Worm (Caenorhabditis elegans) whole organism, dauer: ENCODE results near the gene rad-54.B.

Source experiments
- unc-62 ChIP-seq: sonication (generic microtip); optimal IDR thresholded peaks from 2 replicates; lab custom pipeline; 2017; ENCODE audit warnings: missing biosample characterization, missing genetic modification reagents, missing genetic modification characterization

Gene rad-54.B

DNA sequence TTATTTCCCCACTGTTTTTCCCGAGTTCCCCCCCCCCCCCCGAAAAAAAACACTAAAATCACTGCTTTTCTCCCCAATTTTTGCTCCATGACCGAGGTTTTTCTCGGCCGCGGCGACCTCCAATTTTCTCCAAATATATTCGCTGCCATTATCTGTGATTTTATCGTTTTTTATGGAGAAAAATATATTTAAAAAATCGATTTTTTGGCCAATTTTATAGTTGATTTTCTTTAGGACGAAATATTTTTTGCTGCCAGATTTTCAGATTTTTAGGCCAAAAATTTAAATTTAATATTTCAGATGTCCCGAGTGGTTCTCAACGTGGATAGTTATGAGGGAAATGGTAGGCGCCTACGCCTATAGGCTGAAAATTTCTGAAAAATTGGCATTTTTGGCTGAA lies at the start of gene rad-54.B:
Gene rad-54.B (plus strand): TSS at position 301 of the 400 bp plus-strand sequence.
- no peak for TF ChIP-seq unc-62 (GFP tag; lab: Kevin White, UChicago)

- no peak for TF ChIP-seq unc-62 (GFP tag; lab: Kevin White, UChicago)
These were observed 34.1 kb upstream of the rad-54.B start, which contains the start of gene Y116A8C.3 for ce11 chrIV:16915751-16916150. Gene Y116A8C.3 (plus strand): TSS chrIV:16916051.

DNA sequence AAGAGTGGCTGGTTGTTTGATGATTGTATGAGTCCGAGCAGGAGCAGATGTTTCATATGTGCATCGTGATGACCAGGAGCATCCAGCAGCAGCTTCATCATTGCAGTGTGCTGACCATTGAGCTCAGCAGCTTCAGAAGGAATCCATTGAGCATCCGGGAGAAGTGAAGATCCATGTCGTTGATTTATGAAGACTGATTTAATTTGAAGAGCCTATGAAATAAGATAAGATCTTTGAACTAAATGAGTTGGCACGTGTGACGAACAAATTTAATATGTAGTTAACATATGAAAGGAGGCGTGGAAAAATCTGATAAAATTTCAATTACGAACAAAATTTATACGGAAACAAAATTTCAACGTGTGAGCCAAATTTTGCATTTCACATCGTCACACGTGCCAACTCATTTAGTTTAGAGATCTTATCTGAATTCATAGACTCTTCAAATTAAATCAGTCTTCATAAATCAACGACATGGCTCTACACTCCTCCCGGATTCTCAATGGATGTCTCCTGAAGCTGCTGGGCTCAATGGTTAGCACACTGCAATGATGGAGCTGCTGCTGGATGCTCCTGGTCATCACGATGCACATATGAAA lies 31.9 kb upstream of the rad-54.B start, which contains the start of the genes Y116A8C.469 and Y116A8C.468:
Gene Y116A8C.469 (minus strand): TSS at position 101 of the 599 bp plus-strand sequence.
Gene Y116A8C.468 (plus strand): TSS at position 549 of the 599 bp plus-strand sequence.
- no peak for TF ChIP-seq unc-62 (GFP tag; lab: Kevin White, UChicago)

DNA sequence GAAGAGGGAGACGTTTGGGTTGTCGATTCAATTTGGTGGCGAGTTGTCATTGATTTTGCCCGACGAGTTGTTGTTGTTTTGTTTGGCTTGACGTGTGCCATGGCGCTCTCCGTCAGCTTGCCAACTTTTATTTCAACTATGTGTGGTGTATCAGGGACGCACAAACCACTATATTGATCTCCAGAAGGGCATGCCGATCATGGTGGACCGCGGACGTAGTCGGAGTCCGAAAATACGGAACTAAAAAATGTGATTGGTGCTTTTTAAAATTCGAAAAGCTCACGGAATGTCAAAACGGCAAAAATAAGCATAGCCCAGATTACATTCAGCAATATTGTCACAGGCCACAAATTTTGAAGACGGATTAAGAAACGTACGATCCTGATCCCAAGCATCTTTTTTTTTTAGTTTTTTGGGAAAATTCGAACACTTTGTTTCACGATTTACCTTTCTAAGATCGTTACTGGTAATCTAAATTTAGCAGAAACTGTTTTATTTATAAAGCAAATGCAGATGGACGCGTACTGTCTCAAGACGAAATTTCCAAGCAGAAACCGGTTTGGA lies 30.6 kb upstream of the rad-54.B start, which contains the start of the genes Y116A8C.470 and Y116A8C.463:
Gene Y116A8C.470 (minus strand): TSS at position 101 of the 564 bp plus-strand sequence.
Gene Y116A8C.463 (plus strand): TSS at position 514 of the 564 bp plus-strand sequence.
- no peak for TF ChIP-seq unc-62 (GFP tag; lab: Kevin White, UChicago)

ce11 chrIV:16920041-16920440 lies 29.8 kb upstream of the rad-54.B start, which contains the start of gene nep-23:
Gene nep-23 (plus strand): TSS chrIV:16920341.
- no peak for TF ChIP-seq unc-62 (GFP tag; lab: Kevin White, UChicago)

DNA sequence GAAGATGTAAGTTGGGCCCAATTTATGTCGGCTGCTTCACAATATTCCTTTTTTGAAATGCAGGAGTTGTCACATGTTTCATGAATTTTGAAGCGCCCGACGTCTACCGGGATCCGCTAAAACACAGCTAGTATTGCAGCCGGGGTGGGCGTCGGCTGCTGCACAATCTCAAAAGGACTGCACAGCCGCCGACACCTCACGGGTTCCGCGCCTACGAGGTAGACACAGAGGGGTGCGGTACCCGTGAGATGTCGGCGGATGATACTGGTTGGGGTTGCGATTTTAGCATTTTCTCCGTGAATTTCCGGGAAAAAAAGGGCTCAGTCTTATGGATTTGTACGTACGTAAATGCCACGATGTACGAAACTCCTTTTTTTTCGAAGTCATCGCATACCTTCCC lies 27.9 kb upstream of the rad-54.B start:
- no peak for TF ChIP-seq unc-62 (GFP tag; lab: Kevin White, UChicago)

DNA sequence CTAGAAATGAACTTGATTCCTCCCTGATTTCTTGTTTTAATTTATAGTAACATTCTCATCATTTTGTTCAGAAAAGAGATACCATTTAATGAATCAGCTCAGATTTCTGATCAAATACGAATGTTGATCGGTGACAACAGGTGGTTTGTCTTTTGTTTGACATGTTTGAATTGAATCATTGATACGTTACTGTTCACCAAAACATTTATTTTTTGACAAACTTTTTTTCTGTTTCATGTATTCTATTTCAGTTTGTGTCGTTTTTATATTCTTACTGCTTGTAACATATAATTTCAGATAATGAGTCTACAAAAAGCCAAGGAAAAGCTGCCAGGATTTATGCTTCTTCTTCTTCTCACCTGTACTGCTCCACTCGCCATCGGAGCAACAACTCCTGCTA lies 25.8 kb upstream of the rad-54.B start, which contains the start of gene nep-24:
Gene nep-24 (plus strand): TSS at position 301 of the 400 bp plus-strand sequence.
- TF ChIP-seq unc-62 (GFP tag; lab: Kevin White, UChicago) = no peak

DNA sequence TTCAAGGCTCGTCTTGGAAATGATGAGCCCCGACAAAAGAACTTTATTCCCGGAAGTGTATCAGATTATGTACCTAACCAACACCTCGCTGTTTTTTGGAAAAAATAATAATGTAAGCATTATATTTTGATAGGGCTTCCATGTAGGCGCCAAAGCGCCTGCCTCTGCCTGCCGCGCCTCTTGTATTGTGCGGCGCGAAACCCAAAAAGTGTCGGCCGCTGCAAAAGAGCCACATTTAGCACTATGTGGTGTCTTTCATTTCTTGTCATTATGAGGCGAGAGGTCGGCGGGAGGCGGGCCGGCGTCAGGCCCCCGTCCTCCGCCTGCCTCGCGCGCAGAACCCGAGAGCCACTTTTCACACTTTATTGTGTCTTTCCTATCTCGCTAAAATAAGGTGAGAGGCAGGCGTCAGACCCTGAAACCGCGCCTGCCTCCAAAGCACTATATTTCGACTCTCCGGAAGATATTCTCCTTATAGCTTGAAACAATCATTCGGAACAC lies 24.5 kb upstream of the rad-54.B start:
- TF ChIP-seq unc-62 (GFP tag; lab: Kevin White, UChicago) = no peak

- TF ChIP-seq unc-62 (GFP tag; lab: Kevin White, UChicago) = no peak
These were observed 23.3 kb upstream of the rad-54.B start for ce11 chrIV:16926558-16926957.

DNA sequence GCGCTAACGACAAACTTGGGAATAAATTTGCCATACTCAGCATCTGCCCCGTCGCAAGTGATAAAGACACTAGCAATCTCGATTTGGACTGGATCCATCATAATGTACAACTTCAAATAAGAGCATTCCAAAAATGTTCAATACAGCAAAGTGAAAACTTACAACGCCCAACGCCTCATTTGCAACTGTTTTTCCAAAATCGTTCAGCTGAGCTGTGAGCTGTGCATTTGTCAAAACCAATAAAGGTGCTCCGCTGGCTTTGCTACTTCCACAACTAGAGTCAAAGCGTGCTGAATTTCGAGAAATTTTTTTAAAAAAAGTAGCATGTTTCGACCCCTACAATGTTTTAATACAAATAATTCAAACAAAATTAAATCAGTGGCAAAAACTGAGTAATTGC lies 18.8 kb upstream of the rad-54.B start, which contains the start of gene Y116A8C.49:
Gene Y116A8C.49 (minus strand): TSS at position 101 of the 400 bp plus-strand sequence.
- no peak for TF ChIP-seq unc-62 (GFP tag; lab: Kevin White, UChicago)

DNA sequence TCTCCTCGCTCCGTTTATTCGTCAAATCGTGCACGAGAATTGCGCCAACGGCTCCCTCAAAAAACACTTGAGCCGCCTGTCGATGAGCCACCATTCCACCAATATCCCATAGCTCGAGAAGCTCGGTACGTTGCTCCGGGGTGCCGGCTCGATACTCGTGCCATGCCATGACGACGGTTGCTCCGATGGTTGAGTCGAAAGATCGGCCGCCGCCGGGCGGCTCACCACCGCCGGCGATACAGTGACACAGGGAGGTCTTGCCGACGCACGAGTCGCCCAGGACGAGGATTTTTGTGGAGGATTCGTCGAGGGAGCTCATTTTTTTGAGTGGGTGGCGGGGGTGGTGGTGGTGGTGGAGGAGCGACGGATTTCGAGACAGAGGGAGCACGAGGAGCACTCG lies 13.8 kb upstream of the rad-54.B start:
- TF ChIP-seq unc-62 (GFP tag; lab: Kevin White, UChicago) = no peak

DNA sequence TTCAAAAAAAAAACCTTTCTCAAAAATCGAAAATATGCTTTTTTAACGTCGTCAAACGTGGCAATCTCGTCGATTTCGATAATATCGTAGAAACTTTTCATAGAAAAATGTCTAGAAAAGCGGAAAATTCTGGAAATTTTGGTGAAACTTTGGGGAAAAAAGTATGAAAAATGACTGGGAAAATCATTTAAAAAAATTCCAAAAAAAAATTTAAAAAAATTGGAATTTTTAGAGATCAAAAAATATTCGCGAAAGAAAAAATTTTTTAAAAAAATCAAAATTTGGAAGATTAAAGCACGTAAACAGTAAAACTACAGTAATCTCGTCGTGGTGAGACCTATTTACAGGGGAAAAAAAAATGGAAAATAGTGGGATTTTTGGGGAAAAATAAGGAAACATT lies 10.9 kb upstream of the rad-54.B start, which contains the start of gene Y116A8C.10:
Gene Y116A8C.10 (minus strand): TSS at position 101 of the 400 bp plus-strand sequence.
- TF ChIP-seq unc-62 (GFP tag; lab: Kevin White, UChicago) = no peak

DNA sequence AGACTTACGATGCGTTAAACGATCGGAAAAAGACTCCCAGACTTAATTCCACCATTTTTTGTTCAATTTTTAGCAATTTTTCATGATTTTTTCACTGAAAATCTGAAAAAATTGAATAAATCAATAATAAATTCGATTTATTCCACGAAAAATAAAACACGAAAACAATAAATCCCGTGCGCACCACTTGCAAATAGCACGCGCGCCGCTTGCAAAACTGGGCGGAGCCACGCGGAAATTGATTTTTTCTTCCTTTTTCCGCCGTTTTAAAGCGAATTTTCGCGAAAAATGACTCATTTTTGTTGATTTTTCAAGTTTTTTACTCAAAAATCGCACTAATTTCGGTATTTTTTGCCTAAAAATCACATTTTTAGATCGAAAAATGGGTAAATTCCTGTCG lies 3.1 kb upstream of the rad-54.B start, which contains the start of the genes Y116A8C.9 and arf-6:
Gene Y116A8C.9 (minus strand): TSS at position 55 of the 400 bp plus-strand sequence.
Gene arf-6 (plus strand): TSS at position 375 of the 400 bp plus-strand sequence.
- no peak for TF ChIP-seq unc-62 (GFP tag; lab: Kevin White, UChicago)

DNA sequence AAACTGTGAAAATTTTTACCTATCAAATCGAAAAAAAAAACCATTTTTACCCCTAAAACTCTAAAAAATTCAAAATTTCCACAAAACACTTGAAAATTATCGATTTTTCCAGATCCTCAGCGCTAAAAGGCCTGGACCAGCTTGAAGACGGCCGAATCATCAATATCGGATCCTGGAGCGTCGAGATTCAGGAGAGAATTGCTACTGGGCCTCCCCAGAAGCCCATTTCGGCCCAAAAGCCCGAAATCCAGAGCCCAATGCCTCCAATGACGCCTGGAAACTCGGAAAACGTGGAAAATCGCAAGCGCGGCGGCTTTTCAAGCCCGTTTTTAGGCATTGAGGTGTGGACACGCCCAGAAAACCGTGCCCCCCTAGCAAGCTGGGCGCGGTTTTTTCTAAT lies 2.5 kb downstream of the rad-54.B start:
- TF ChIP-seq unc-62 (GFP tag; lab: Kevin White, UChicago) = no peak

ce11 chrIV:16962445-16962844 lies 12.6 kb downstream of the rad-54.B start:
- TF ChIP-seq unc-62 (GFP tag; lab: Kevin White, UChicago) = no peak

- TF ChIP-seq unc-62 (GFP tag; lab: Kevin White, UChicago) = no peak
These were observed 20.5 kb downstream of the rad-54.B start, which contains the start of gene rom-3 for ce11 chrIV:16970390-16970789. Gene rom-3 (minus strand): TSS chrIV:16970490.
